Worm (Caenorhabditis elegans): ENCODE results near the gene F41H8.2.

- no peak for TF ChIP-seq unc-39 (tag; optimal IDR thresholded peaks at IDR 0.05)
- no peak for TF ChIP-seq hlh-1 (tag; optimal IDR thresholded peaks at IDR 0.05)
- no peak for TF ChIP-seq nhr-12 (tag; optimal IDR thresholded peaks at IDR 0.05)
- TF ChIP-seq snpc-4 (tag; optimal IDR thresholded peaks at IDR 0.05) = no peak
- no peak for TF ChIP-seq sptf-1 (tag; optimal IDR thresholded peaks at IDR 0.05)
- TF ChIP-seq ztf-11 (tag; optimal IDR thresholded peaks at IDR 0.05) = no peak
Measured at ce11 chrV:871029-871428, 44.8 kb downstream of the F41H8.2 start, which contains the start of gene T02B11.4.

Data from whole organism, mixed stage, embryonic.